Worm (Caenorhabditis elegans) whole organism, midembryonic: ENCODE results near the gene mdt-10.

Experiments
- T22C8.4 ChIP-seq: fragments of 200-800 bp; sonication (Bioruptor generic); IDR thresholded peaks from 2 replicates; pipeline ENCODE4 v1.3.6; 2022; ENCODE audit warnings: missing genetic modification characterization, missing compliant biosample characterization
- cog-1 ChIP-seq: sonication (generic microtip); optimal IDR thresholded peaks from 2 replicates; lab custom pipeline; 2016; ENCODE audit warnings: missing genetic modification characterization, missing compliant biosample characterization
- flt-1 ChIP-seq: fragments of 200-800 bp; sonication (Bioruptor generic); IDR thresholded peaks from 2 replicates; pipeline ENCODE4 v1.3.6; 2022; ENCODE audit warnings: missing genetic modification characterization, missing compliant biosample characterization
- klf-2 ChIP-seq: fragments of 200-800 bp; sonication (Bioruptor generic); conservative IDR thresholded peaks from 2 replicates; pipeline ENCODE4 v1.3.6; 2022; ENCODE audit warnings: missing genetic modification reagents, missing genetic modification characterization, missing compliant biosample characterization
- ref-1 ChIP-seq: fragments of 200-800 bp; sonication (Bioruptor generic); conservative IDR thresholded peaks from 2 replicates; pipeline ENCODE4 v1.3.6; 2022; ENCODE audit warnings: missing genetic modification reagents, missing genetic modification characterization, missing compliant biosample characterization
- ztf-23 ChIP-seq: fragments of 200-800 bp; sonication (Bioruptor generic); IDR thresholded peaks from 2 replicates; pipeline ENCODE4 v1.3.6; 2022; ENCODE audit warnings: missing genetic modification reagents, missing genetic modification characterization, missing compliant biosample characterization
- ztf-29 ChIP-seq: fragments of 200-800 bp; sonication (Bioruptor generic); IDR thresholded peaks from 2 replicates; pipeline ENCODE4 v1.3.6; 2022; ENCODE audit warnings: missing genetic modification reagents, missing genetic modification characterization, missing compliant biosample characterization

- TF ChIP-seq klf-2 (GFP tag; lab: Robert Waterston, UW) (no peak), ref-1 (GFP tag; lab: Robert Waterston, UW) (no peak), flt-1 (GFP tag; lab: Robert Waterston, UW) (no peak), cog-1 (tag; lab: Kevin White, UChicago) (no peak), ztf-29 (no peak), T22C8.4 (GFP tag; lab: Robert Waterston, UW) (no peak), ztf-23 (GFP tag; lab: Robert Waterston, UW) (no peak)
Observed at ce11 chrII:7806054-7806453, 48.8 kb downstream of the mdt-10 start.
